Worm (Caenorhabditis elegans) whole organism, young adult: Measurements from ENCODE around the gene K07C11.7.
A peak's percentile ranks its signal among the peaks of the same experiment; 100 is the strongest.

ENCODE experiments used
- ceh-79 ChIP-seq: sonication (generic microtip); optimal IDR thresholded peaks from 2 replicates; lab custom pipeline; 2017; ENCODE audit warnings: mild to moderate bottlenecking, missing genetic modification characterization, missing compliant biosample characterization
- him-1 ChIP-seq: sonication (generic microtip); optimal IDR thresholded peaks from 2 replicates; lab custom pipeline; 2016; ENCODE audit warnings: missing genotype, missing genetic modification reagents, missing genetic modification characterization, missing compliant biosample characterization
- let-526 ChIP-seq: fragments of 200-800 bp; sonication (Bioruptor generic); IDR thresholded peaks from 2 replicates; pipeline ENCODE4 v1.3.6; 2022; ENCODE audit warnings: missing genetic modification reagents, missing genetic modification characterization, missing compliant biosample characterization
- lin-26 ChIP-seq: fragments of 200-800 bp; sonication (Bioruptor generic); IDR thresholded peaks from 2 replicates; pipeline ENCODE4 v1.3.6; 2022; ENCODE audit warnings: missing genetic modification reagents, missing genetic modification characterization, missing compliant biosample characterization
- snpc-4 ChIP-seq, 5 experiments: fragments of 150-350 bp in 1 of 5; sonication (generic microtip) in 4 of 5; optimal IDR thresholded peaks; 2 replicates each; lab custom pipeline; 2014 to 2018; ENCODE audit warnings: missing genetic modification characterization in 5 of 5, missing biosample characterization in 3 of 5, antibody characterized with exemption in 2 of 5, mild to moderate bottlenecking in 2 of 5, missing compliant biosample characterization in 2 of 5, missing genotype in 2 of 5, moderate library complexity in 2 of 5, missing genetic modification reagents in 1 of 5
- unc-62 ChIP-seq: fragments of 150-350 bp; optimal IDR thresholded peaks from 2 replicates; lab custom pipeline; 2014; ENCODE audit warnings: missing biosample characterization, missing genetic modification reagents, missing genetic modification characterization

ce11 chrV:8230056-8230455 lies 16.3 kb upstream of the K07C11.7 start:
- TF ChIP-seq let-526 (GFP tag; lab: Robert Waterston, UW) (no peak), him-1 (peak; percentile 78), snpc-4 (GFP tag; optimal IDR thresholded peaks at IDR 0.05; lab: Kevin White, UChicago) (peak; percentile 41), snpc-4 (tag; optimal IDR thresholded peaks at IDR 0.05; lab: Kevin White, UChicago) (peak; percentile 68 to 92 (median 80)), ceh-79 (tag; lab: Kevin White, UChicago) (no peak), lin-26 (GFP tag; lab: Robert Waterston, UW) (peak; percentile 74), unc-62 (GFP tag; lab: Kevin White, UChicago) (no peak)
